Worm (Caenorhabditis elegans): ENCODE results near the gene ZK617.26.
A peak's percentile ranks its signal among the peaks of the same experiment; 100 is the strongest.

The ZK617.26 gene

ce11 chrIV:12034776-12035175, 24.0 kb upstream of the ZK617.26 start:
- TF ChIP-seq him-1 (tag; optimal IDR thresholded peaks at IDR 0.05) (no peak), W03F9.2 (tag; optimal IDR thresholded peaks at IDR 0.05) (no peak), dao-5 (tag; optimal IDR thresholded peaks at IDR 0.05) (no peak)

ce11 chrIV:12033985-12034384, 23.2 kb upstream of the ZK617.26 start, which contains the start of gene sqst-1:
Gene sqst-1 (plus strand): TSS chrIV:12034282.
- TF ChIP-seq W03F9.2 (tag; optimal IDR thresholded peaks at IDR 0.05), result peak; percentile 12
- no peak for TF ChIP-seq dao-5 (tag; optimal IDR thresholded peaks at IDR 0.05)

ce11 chrIV:12032383-12032782, 21.6 kb upstream of the ZK617.26 start:
- TF ChIP-seq W03F9.2 (tag; optimal IDR thresholded peaks at IDR 0.05) (peak; percentile 2), dao-5 (tag; optimal IDR thresholded peaks at IDR 0.05) (peak; percentile 66), him-1 (tag; optimal IDR thresholded peaks at IDR 0.05) (peak; percentile 8)

ce11 chrIV:12031003-12031402, 20.2 kb upstream of the ZK617.26 start, which contains the start of the genes T12G3.6 and mrpl-51:
Gene T12G3.6 (minus strand): TSS chrIV:12031271.
Gene mrpl-51 (plus strand): TSS chrIV:12031324.
- TF ChIP-seq W03F9.2 (tag; optimal IDR thresholded peaks at IDR 0.05) (no peak), him-1 (tag; optimal IDR thresholded peaks at IDR 0.05) (no peak), dao-5 (tag; optimal IDR thresholded peaks at IDR 0.05) (no peak)

- TF ChIP-seq him-1 (tag; optimal IDR thresholded peaks at IDR 0.05), result no peak
- TF ChIP-seq W03F9.2 (tag; optimal IDR thresholded peaks at IDR 0.05), result peak; percentile 58
Observed at ce11 chrIV:12029722-12030182, 19.0 kb upstream of the ZK617.26 start, which contains the start of gene T12G3.11. Gene T12G3.11 (minus strand): TSS chrIV:12029772.

- no peak for TF ChIP-seq W03F9.2 (tag; optimal IDR thresholded peaks at IDR 0.05)
- no peak for TF ChIP-seq him-1 (tag; optimal IDR thresholded peaks at IDR 0.05)
Observed at ce11 chrIV:12029074-12029473, 18.3 kb upstream of the ZK617.26 start, which contains the start of gene tgn-38. Gene tgn-38 (minus strand): TSS chrIV:12029174.

ce11 chrIV:12021360-12021759, 10.6 kb upstream of the ZK617.26 start:
- no peak for TF ChIP-seq dao-5 (tag; optimal IDR thresholded peaks at IDR 0.05)

- TF ChIP-seq W03F9.2 (tag; optimal IDR thresholded peaks at IDR 0.05) (no peak), dao-5 (tag; optimal IDR thresholded peaks at IDR 0.05) (no peak), him-1 (tag; optimal IDR thresholded peaks at IDR 0.05) (no peak)
Observed at ce11 chrIV:12018920-12019319, 8.2 kb upstream of the ZK617.26 start.

- TF ChIP-seq W03F9.2 (tag; optimal IDR thresholded peaks at IDR 0.05) (no peak), dao-5 (tag; optimal IDR thresholded peaks at IDR 0.05) (no peak), him-1 (tag; optimal IDR thresholded peaks at IDR 0.05) (no peak)
Observed at ce11 chrIV:12015586-12015985, 4.8 kb upstream of the ZK617.26 start, which contains the start of gene lips-6. Gene lips-6 (minus strand): TSS chrIV:12015686.

- TF ChIP-seq dao-5 (tag; optimal IDR thresholded peaks at IDR 0.05), result no peak
Observed at ce11 chrIV:12013120-12013519, 2.4 kb upstream of the ZK617.26 start, which contains the start of gene spe-17. Gene spe-17 (plus strand): TSS chrIV:12013420.

- no peak for TF ChIP-seq him-1 (tag; optimal IDR thresholded peaks at IDR 0.05)
Observed at ce11 chrIV:12012439-12013003, 1.8 kb upstream of the ZK617.26 start.

- TF ChIP-seq him-1 (tag; optimal IDR thresholded peaks at IDR 0.05) (no peak), dao-5 (tag; optimal IDR thresholded peaks at IDR 0.05) (no peak), W03F9.2 (tag; optimal IDR thresholded peaks at IDR 0.05) (no peak)
Observed at ce11 chrIV:12010377-12010776, 382 bp downstream of the ZK617.26 start.

- TF ChIP-seq W03F9.2 (tag; optimal IDR thresholded peaks at IDR 0.05) (no peak), dao-5 (tag; optimal IDR thresholded peaks at IDR 0.05) (no peak), him-1 (tag; optimal IDR thresholded peaks at IDR 0.05) (no peak)
Observed at ce11 chrIV:12009046-12009674, 1.6 kb downstream of the ZK617.26 start.

ce11 chrIV:12005090-12005770, 5.5 kb downstream of the ZK617.26 start:
- TF ChIP-seq W03F9.2 (tag; optimal IDR thresholded peaks at IDR 0.05), result no peak
- no peak for TF ChIP-seq him-1 (tag; optimal IDR thresholded peaks at IDR 0.05)
- TF ChIP-seq dao-5 (tag; optimal IDR thresholded peaks at IDR 0.05), result no peak

Data from whole organism, L4/young adult.